Worm (Caenorhabditis elegans): Measurements from ENCODE around the gene F41G4.7.

DNA sequence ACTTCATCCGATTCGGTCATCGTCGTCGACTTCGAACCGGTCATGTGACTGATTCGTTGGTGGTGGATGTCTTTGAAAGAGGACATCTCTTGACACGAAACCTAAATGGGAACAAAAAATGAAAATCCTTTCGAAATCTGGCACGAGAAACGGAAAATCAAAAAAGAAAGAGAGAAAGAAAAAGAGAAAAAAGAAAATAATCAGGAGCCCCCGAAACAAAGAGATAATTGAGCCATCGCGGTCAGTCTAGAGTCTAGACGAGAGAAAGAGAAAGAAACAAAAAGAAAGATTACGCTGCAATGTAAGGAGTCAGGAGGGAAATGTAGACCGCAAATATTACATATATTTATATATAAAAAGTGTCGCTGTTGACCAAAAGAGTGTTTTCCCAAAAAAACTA lies 32.7 kb upstream of the F41G4.7 start, which contains the start of gene aakg-2:
- TF ChIP-seq nhr-11 (tag; optimal IDR thresholded peaks at IDR 0.05) (no peak), nhr-237 (tag; optimal IDR thresholded peaks at IDR 0.05) (no peak), unc-55 (GFP tag; optimal IDR thresholded peaks at IDR 0.05) (no peak), mab-5 (tag; optimal IDR thresholded peaks at IDR 0.05) (no peak), ceh-16 (tag; optimal IDR thresholded peaks at IDR 0.05) (no peak), ZK546.5 (tag; optimal IDR thresholded peaks at IDR 0.05) (no peak), nhr-25 (tag; optimal IDR thresholded peaks at IDR 0.05) (no peak), unc-62 (GFP tag; optimal IDR thresholded peaks at IDR 0.05) (no peak)
